Worm (Caenorhabditis elegans) whole organism, L4 larva: ENCODE measurements around the gene clec-173.
A peak's percentile ranks its signal among the peaks of the same experiment; 100 is the strongest.

Experiments used
- D1046.2 ChIP-seq: fragments of 200-800 bp; sonication (Bioruptor generic); IDR thresholded peaks from 2 replicates; pipeline ENCODE4 v1.3.6; 2022; ENCODE audit warnings: missing genetic modification characterization, missing compliant biosample characterization
- F26F4.8 ChIP-seq: fragments of 200-800 bp; sonication (Bioruptor generic); conservative IDR thresholded peaks from 2 replicates; pipeline ENCODE4 v1.3.6; 2022; ENCODE audit warnings: missing genetic modification characterization, missing compliant biosample characterization
- F44E2.7 ChIP-seq: fragments of 200-800 bp; sonication (Bioruptor generic); IDR thresholded peaks from 2 replicates; pipeline ENCODE4 v2.1.2; 2022; ENCODE audit warnings: missing genetic modification characterization, missing compliant biosample characterization
- F49E8.2 ChIP-seq: sonication (generic microtip); optimal IDR thresholded peaks from 2 replicates; lab custom pipeline; 2016; ENCODE audit warnings: missing compliant biosample characterization, mild to moderate bottlenecking, missing genetic modification characterization, borderline replicate concordance
- R02D3.7 ChIP-seq: fragments of 150-350 bp; sonication (generic microtip); optimal IDR thresholded peaks from 3 replicates; lab custom pipeline; 2014; ENCODE audit warnings: missing biosample characterization, missing genetic modification characterization
- T20F7.1 ChIP-seq: fragments of 200-800 bp; sonication (Bioruptor generic); optimal IDR thresholded peaks from 2 replicates; lab custom pipeline; 2018; ENCODE audit warnings: mild to moderate bottlenecking, missing genetic modification characterization, missing compliant biosample characterization
- T26A8.4 ChIP-seq: fragments of 200-800 bp; sonication (Bioruptor generic); IDR thresholded peaks from 2 replicates; pipeline ENCODE4 v1.3.6; 2022; ENCODE audit warnings: missing genetic modification characterization, missing compliant biosample characterization
- Y105C5A.15 ChIP-seq: fragments of 200-800 bp; sonication (Bioruptor generic); IDR thresholded peaks from 2 replicates; pipeline ENCODE4 v1.3.6; 2022; ENCODE audit warnings: missing genetic modification characterization, missing compliant biosample characterization
- Y48G9A.11 ChIP-seq: fragments of 200-800 bp; sonication (Bioruptor generic); IDR thresholded peaks from 2 replicates; pipeline ENCODE4 v1.3.6; 2022; ENCODE audit warnings: missing genetic modification reagents, missing genetic modification characterization, missing compliant biosample characterization
- ZK546.5 ChIP-seq, 2 experiments: sonication (generic microtip); optimal IDR thresholded peaks; 2 replicates each; lab custom pipeline; 2017; ENCODE audit warnings: missing biosample characterization in 2 of 2, missing genetic modification characterization in 2 of 2
- ama-1 ChIP-seq: fragments of 150-350 bp; optimal IDR thresholded peaks from 2 replicates; lab custom pipeline; 2014; ENCODE audit warnings: inconsistent platforms, mixed read lengths
- ceh-20 ChIP-seq: fragments of 200-800 bp; sonication (Bioruptor generic); IDR thresholded peaks from 2 replicates; pipeline ENCODE4 v1.3.6; 2022; ENCODE audit warnings: missing genetic modification reagents, missing genetic modification characterization, missing compliant biosample characterization
- cey-2 ChIP-seq: sonication (generic microtip); optimal IDR thresholded peaks from 3 replicates; lab custom pipeline; 2017; ENCODE audit warnings: missing genetic modification characterization, mild to moderate bottlenecking, missing compliant biosample characterization, antibody characterized with exemption, borderline replicate concordance; ENCODE audit not compliant: insufficient read depth
- daf-19 ChIP-seq: fragments of 200-800 bp; sonication (Bioruptor generic); conservative IDR thresholded peaks from 2 replicates; pipeline ENCODE4 v1.3.6; 2022; ENCODE audit warnings: missing genetic modification characterization, missing compliant biosample characterization
- daf-8 ChIP-seq: fragments of 200-800 bp; sonication (Bioruptor generic); IDR thresholded peaks from 2 replicates; pipeline ENCODE4 v1.3.6; 2022; ENCODE audit warnings: missing genetic modification characterization, missing compliant biosample characterization
- dmd-6 ChIP-seq: fragments of 200-800 bp; sonication (Bioruptor generic); IDR thresholded peaks from 2 replicates; pipeline ENCODE4 v1.3.6; 2022; ENCODE audit warnings: missing genetic modification reagents, missing genetic modification characterization, missing compliant biosample characterization
- dpl-1 ChIP-seq: fragments of 150-350 bp; optimal IDR thresholded peaks from 2 replicates; lab custom pipeline; 2014; ENCODE audit warnings: missing biosample characterization, missing genetic modification reagents, missing genetic modification characterization
- duxl-1 ChIP-seq: sonication (generic microtip); optimal IDR thresholded peaks from 2 replicates; lab custom pipeline; 2016; ENCODE audit warnings: mild to moderate bottlenecking, missing genetic modification characterization, moderate library complexity, missing compliant biosample characterization; ENCODE audit not compliant: poor library complexity
- dve-1 ChIP-seq: sonication (generic microtip); optimal IDR thresholded peaks from 2 replicates; lab custom pipeline; 2017; ENCODE audit warnings: antibody characterized with exemption, mild to moderate bottlenecking, missing genetic modification characterization, missing compliant biosample characterization; ENCODE audit not compliant: insufficient read depth
- egl-27 ChIP-seq: sonication (generic microtip); optimal IDR thresholded peaks from 3 replicates; lab custom pipeline; 2017; ENCODE audit warnings: missing biosample characterization, missing genetic modification reagents, missing genetic modification characterization
- hlh-11 ChIP-seq: fragments of 200-800 bp; sonication (Bioruptor generic); optimal IDR thresholded peaks from 2 replicates; lab custom pipeline; 2018; ENCODE audit warnings: mild to moderate bottlenecking, missing genetic modification characterization, missing compliant biosample characterization
- hlh-30 ChIP-seq: sonication (generic microtip); optimal IDR thresholded peaks from 2 replicates; lab custom pipeline; 2017; ENCODE audit warnings: antibody characterized with exemption, mild to moderate bottlenecking, missing genetic modification characterization, missing compliant biosample characterization; ENCODE audit not compliant: insufficient read depth
- lin-1 ChIP-seq: fragments of 200-800 bp; sonication (Bioruptor generic); IDR thresholded peaks from 2 replicates; pipeline ENCODE4 v1.3.6; 2022; ENCODE audit warnings: missing genetic modification reagents, missing genetic modification characterization, missing compliant biosample characterization
- lin-15B ChIP-seq: fragments of 150-350 bp; sonication (generic microtip); optimal IDR thresholded peaks from 3 replicates; lab custom pipeline; 2014; ENCODE audit warnings: missing biosample characterization, missing genetic modification characterization
- madf-5 ChIP-seq, 2 experiments: fragments of 200-800 bp; sonication (Bioruptor generic); IDR thresholded peaks; 2 replicates each; pipeline ENCODE4 v1.3.6; 2022; ENCODE audit warnings: missing compliant biosample characterization in 2 of 2, missing genetic modification characterization in 2 of 2
- mdl-1 ChIP-seq, 2 experiments: fragments of 150-350 bp in 1 of 2; sonication (generic microtip) in 1 of 2; optimal IDR thresholded peaks; 2 replicates each; lab custom pipeline; 2014 to 2017; ENCODE audit warnings: missing biosample characterization in 2 of 2, missing genetic modification characterization in 2 of 2
- mxl-2 ChIP-seq: fragments of 200-800 bp; sonication (Bioruptor generic); conservative IDR thresholded peaks from 2 replicates; pipeline ENCODE4 v1.3.6; 2022; ENCODE audit warnings: missing genetic modification reagents, missing genetic modification characterization, missing compliant biosample characterization
- mxl-3 ChIP-seq: fragments of 200-800 bp; sonication (Bioruptor generic); optimal IDR thresholded peaks from 2 replicates; lab custom pipeline; 2018; ENCODE audit warnings: mild to moderate bottlenecking, missing genetic modification characterization, missing compliant biosample characterization
- nhr-111 ChIP-seq: fragments of 200-800 bp; sonication (Bioruptor generic); optimal IDR thresholded peaks from 2 replicates; lab custom pipeline; 2018; ENCODE audit warnings: mild to moderate bottlenecking, missing genetic modification characterization, missing compliant biosample characterization
- nhr-237 ChIP-seq: sonication (generic microtip); optimal IDR thresholded peaks from 2 replicates; lab custom pipeline; 2017; ENCODE audit warnings: missing biosample characterization, missing genetic modification characterization
- nhr-25 ChIP-seq: sonication (generic microtip); optimal IDR thresholded peaks from 2 replicates; lab custom pipeline; 2017; ENCODE audit warnings: missing genetic modification characterization, mild to moderate bottlenecking, missing compliant biosample characterization, antibody characterized with exemption, moderate library complexity, borderline replicate concordance; ENCODE audit not compliant: insufficient read depth
- nhr-41 ChIP-seq: fragments of 200-800 bp; sonication (Bioruptor generic); IDR thresholded peaks from 2 replicates; pipeline ENCODE4 v1.3.6; 2022; ENCODE audit warnings: missing genetic modification reagents, missing genetic modification characterization, missing compliant biosample characterization
- nhr-48 ChIP-seq: sonication (generic microtip); optimal IDR thresholded peaks from 2 replicates; lab custom pipeline; 2016; ENCODE audit warnings: mild to moderate bottlenecking, missing genetic modification characterization, missing compliant biosample characterization
- nhr-76 ChIP-seq: fragments of 150-350 bp; optimal IDR thresholded peaks from 2 replicates; lab custom pipeline; 2014; ENCODE audit warnings: missing biosample characterization, missing genetic modification characterization
- pqm-1 ChIP-seq: sonication (generic microtip); optimal IDR thresholded peaks from 2 replicates; lab custom pipeline; 2017; ENCODE audit warnings: missing biosample characterization, missing genetic modification characterization
- snpc-1.2 ChIP-seq: fragments of 200-800 bp; sonication (Bioruptor generic); IDR thresholded peaks from 2 replicates; pipeline ENCODE4 v1.3.6; 2022; ENCODE audit warnings: missing genetic modification reagents, missing genetic modification characterization, missing compliant biosample characterization
- spr-1 ChIP-seq: sonication (generic microtip); optimal IDR thresholded peaks from 2 replicates; lab custom pipeline; 2016; ENCODE audit warnings: mild to moderate bottlenecking, missing genetic modification characterization, missing compliant biosample characterization
- tag-97 ChIP-seq: fragments of 200-800 bp; sonication (Bioruptor generic); IDR thresholded peaks from 2 replicates; pipeline ENCODE4 v1.3.6; 2022; ENCODE audit warnings: missing genetic modification characterization, missing compliant biosample characterization
- tra-1 ChIP-seq: fragments of 200-800 bp; sonication (Bioruptor generic); IDR thresholded peaks from 2 replicates; pipeline ENCODE4 v1.3.6; 2022; ENCODE audit warnings: missing genetic modification reagents, missing genetic modification characterization, missing compliant biosample characterization
- unc-39 ChIP-seq: sonication (generic microtip); optimal IDR thresholded peaks from 2 replicates; lab custom pipeline; 2017; ENCODE audit warnings: missing biosample characterization, missing genetic modification characterization
- unc-62 ChIP-seq, 3 experiments: fragments of 150-350 bp in 1 of 3; sonication (generic microtip); optimal IDR thresholded peaks in 2 of 3; peaks in 1 of 3; 1 replicate in 1 of 3; 2 replicates in 2 of 3; lab custom pipeline; 2014 to 2017; ENCODE audit warnings: missing biosample characterization in 3 of 3, missing genetic modification characterization in 3 of 3, missing genetic modification reagents in 3 of 3, missing genotype in 1 of 3
- zag-1 ChIP-seq: fragments of 150-350 bp; optimal IDR thresholded peaks from 2 replicates; lab custom pipeline; 2014; ENCODE audit warnings: missing biosample characterization, missing genetic modification characterization
- zfp-2 ChIP-seq: sonication (generic microtip); optimal IDR thresholded peaks from 2 replicates; lab custom pipeline; 2016; ENCODE audit warnings: mild to moderate bottlenecking, missing genetic modification characterization, missing compliant biosample characterization
- zip-11 ChIP-seq: fragments of 200-800 bp; sonication (Bioruptor generic); IDR thresholded peaks from 2 replicates; pipeline ENCODE4 v1.3.6; 2022; ENCODE audit warnings: missing genetic modification characterization, missing compliant biosample characterization
- ztf-11 ChIP-seq: fragments of 150-350 bp; optimal IDR thresholded peaks from 2 replicates; lab custom pipeline; 2014; ENCODE audit warnings: missing biosample characterization, missing genetic modification characterization

clec-173 gene

ce11 chrIV:3296578-3297549 is 29.4 kb upstream of the clec-173 start (continued):
- TF ChIP-seq zfp-2 (no peak), nhr-111 (GFP tag; lab: Kevin White, UChicago) (no peak), hlh-30 (no peak), ZK546.5 (tag; optimal IDR thresholded peaks at IDR 0.05; lab: Kevin White, UChicago) (no peak), ztf-11 (no peak), egl-27 (tag; lab: Kevin White, UChicago) (no peak), madf-5 (GFP tag; IDR thresholded peaks at IDR 0.05; lab: Robert Waterston, UW) (0 out of 4 replicates have a peak, but pooled peaks of 1 of the 2 experiments have one; percentile 12), daf-8 (no peak), tag-97 (GFP tag; lab: Robert Waterston, UW) (no peak), lin-1 (GFP tag; lab: Robert Waterston, UW) (no peak), unc-62 (GFP tag; optimal IDR thresholded peaks at IDR 0.05 in 1 of 2; lab: Kevin White, UChicago) (peak in 1 of 2 experiments; percentile 27), unc-62 (tag; optimal IDR thresholded peaks at IDR 0.05; lab: Kevin White, UChicago) (no peak), nhr-237 (tag; lab: Kevin White, UChicago) (no peak), T20F7.1 (GFP tag; lab: Kevin White, UChicago) (no peak), mdl-1 (tag; optimal IDR thresholded peaks at IDR 0.05; lab: Kevin White, UChicago) (no peak), tra-1 (no peak), Y48G9A.11 (GFP tag; lab: Robert Waterston, UW) (no peak), unc-39 (tag; lab: Kevin White, UChicago) (no peak), spr-1 (tag; lab: Kevin White, UChicago) (no peak), ama-1 (no peak), nhr-76 (tag; lab: Kevin White, UChicago) (no peak), nhr-48 (tag; lab: Kevin White, UChicago) (no peak)

- TF ChIP-seq hlh-11: peak; percentile 87
- TF ChIP-seq D1046.2 (GFP tag; lab: Robert Waterston, UW): peak; percentile 80; the same call in 1 of the 2 replicates
- peak; percentile 82 for TF ChIP-seq pqm-1 (tag; lab: Kevin White, UChicago)
- TF ChIP-seq madf-5 (GFP tag; IDR thresholded peaks at IDR 0.05; lab: Robert Waterston, UW): no peak; a peak in 1 of 4 replicates
- TF ChIP-seq zip-11: no peak
- peak; percentile 79 for TF ChIP-seq mxl-3
- no peak for TF ChIP-seq T26A8.4 (GFP tag; lab: Robert Waterston, UW)
- TF ChIP-seq ceh-20: peak; percentile 69; the same call in 1 of the 2 replicates
- TF ChIP-seq tra-1: peak; percentile 64; the same call in 1 of the 2 replicates
- TF ChIP-seq dve-1 (tag; lab: Kevin White, UChicago): peak; percentile 99
- no peak for TF ChIP-seq Y105C5A.15
- peak; percentile 53 for TF ChIP-seq R02D3.7 (tag; lab: Kevin White, UChicago)
- no peak for TF ChIP-seq F44E2.7
- peak; percentile 38 for TF ChIP-seq F49E8.2 (tag; lab: Kevin White, UChicago)
- TF ChIP-seq egl-27 (tag; lab: Kevin White, UChicago): no peak
- 0 out of 2 replicates have a peak, but pooled peaks have one; percentile 36 for TF ChIP-seq snpc-1.2
- no peak for TF ChIP-seq cey-2
- no peak for TF ChIP-seq F26F4.8 (GFP tag; lab: Robert Waterston, UW)
- TF ChIP-seq tag-97 (GFP tag; lab: Robert Waterston, UW): no peak
- no peak for TF ChIP-seq daf-19 (GFP tag; lab: Robert Waterston, UW)
- TF ChIP-seq dmd-6: peak; percentile 84
- TF ChIP-seq dpl-1: peak; percentile 92
- TF ChIP-seq nhr-25 (tag; lab: Kevin White, UChicago): peak; percentile 64
- no peak for TF ChIP-seq nhr-41 (GFP tag; lab: Robert Waterston, UW)
- TF ChIP-seq duxl-1 (tag; lab: Kevin White, UChicago): peak; percentile 79
- peak; percentile 77 for TF ChIP-seq zfp-2
- no peak for TF ChIP-seq zag-1
- TF ChIP-seq lin-15B (tag; lab: Kevin White, UChicago): peak; percentile 91
- TF ChIP-seq mxl-2 (GFP tag; lab: Robert Waterston, UW): 0 out of 2 replicates have a peak, but pooled peaks have one; percentile 48
Observed at ce11 chrIV:3294553-3295185, 27.2 kb upstream of the clec-173 start, which contains the start of gene W08E12.7. Gene W08E12.7, plus strand, starts transcription at chrIV:3295135.
